Fruit fly (Drosophila melanogaster) whole organism, embryonic: ENCODE measurements around the gene CG43693.

Experiments
- CG7556 ChIP-seq: fragments of 200-800 bp; sonication (Bioruptor generic); optimal IDR thresholded peaks from 2 replicates; lab custom pipeline; 2017; ENCODE audit warnings: missing biosample characterization, mild to moderate bottlenecking, missing genetic modification characterization
- Xbp1 ChIP-seq: fragments of 200-800 bp; sonication (Bioruptor generic); optimal IDR thresholded peaks from 3 replicates; lab custom pipeline; 2016; ENCODE audit warnings: missing biosample characterization, mild to moderate bottlenecking, missing genetic modification characterization
- crc ChIP-seq: fragments of 200-800 bp; sonication (Bioruptor generic); optimal IDR thresholded peaks from 2 replicates; lab custom pipeline; 2016; ENCODE audit warnings: missing biosample characterization, missing genetic modification characterization
- fru ChIP-seq: fragments of >200 bp; optimal IDR thresholded peaks from 2 replicates; lab custom pipeline; 2017
- mld ChIP-seq: fragments of 200-800 bp; sonication (Bioruptor generic); IDR thresholded peaks from 3 replicates; pipeline ENCODE4 v1.3.6; 2022; ENCODE audit warnings: missing biosample characterization, missing genetic modification characterization; ENCODE audit not compliant: partially characterized antibody

dm6 chr3L:10999558-10999957 is 51.6 kb downstream of the CG43693 start:
- TF ChIP-seq Xbp1 (GFP tag; lab: Kevin White, UChicago) (no peak), CG7556 (no peak), fru (lab: Kevin White, UChicago) (no peak), mld (no peak), crc (GFP tag; lab: Kevin White, UChicago) (no peak)
